Fruit fly (Drosophila melanogaster): ENCODE measurements around the gene CG11696.

Gene CG11696

dm6 chrX:11622649-11623425 is 49.3 kb downstream of the CG11696 start (continued):
- TF ChIP-seq HmgD (GFP tag; optimal IDR thresholded peaks at IDR 0.05): peak; percentile 6
- TF ChIP-seq CG11560 (tag; IDR thresholded peaks at IDR 0.05): no peak
- no peak for TF ChIP-seq Dfd (GFP tag; optimal IDR thresholded peaks at IDR 0.05)
- TF ChIP-seq CG6254 (GFP tag; optimal IDR thresholded peaks at IDR 0.05): no peak
- peak; percentile 27 for TF ChIP-seq CG12744 (GFP tag; optimal IDR thresholded peaks at IDR 0.05)
- TF ChIP-seq Dref (GFP tag; IDR thresholded peaks at IDR 0.05): no peak
- TF ChIP-seq ham (GFP tag; IDR thresholded peaks at IDR 0.05): no peak
- peak; percentile 58 for TF ChIP-seq Atf3 (GFP tag; optimal IDR thresholded peaks at IDR 0.05)
- TF ChIP-seq B-H2 (GFP tag; optimal IDR thresholded peaks at IDR 0.05): peak; percentile 3
- peak; percentile 10 for TF ChIP-seq kay (GFP tag; optimal IDR thresholded peaks at IDR 0.05)
- TF ChIP-seq danr (GFP tag; IDR thresholded peaks at IDR 0.05): peak; percentile 38; the same call in 1 of the 2 replicates
- peak; percentile 75 for TF ChIP-seq Taf1 (GFP tag; IDR thresholded peaks at IDR 0.05)
- no peak for TF ChIP-seq CG6654 (GFP tag; optimal IDR thresholded peaks at IDR 0.05)
- TF ChIP-seq sqz (GFP tag; optimal IDR thresholded peaks at IDR 0.05): no peak
- TF ChIP-seq CG14441 (GFP tag; IDR thresholded peaks at IDR 0.05): peak; percentile 85
- peak; percentile 75 for TF ChIP-seq CG10147 (GFP tag; optimal IDR thresholded peaks at IDR 0.05)
- TF ChIP-seq CG4282 (GFP tag; optimal IDR thresholded peaks at IDR 0.05): no peak
- TF ChIP-seq bab2 (GFP tag; optimal IDR thresholded peaks at IDR 0.05): peak; percentile 77
- peak; percentile 81 for TF ChIP-seq CG7839 (tag; optimal IDR thresholded peaks at IDR 0.05)
- peak; percentile 70 for TF ChIP-seq CG1603 (tag; optimal IDR thresholded peaks at IDR 0.05)
- TF ChIP-seq yki (optimal IDR thresholded peaks at IDR 0.05): no peak
- TF ChIP-seq al (GFP tag; IDR thresholded peaks at IDR 0.05): peak; percentile 67
- peak; percentile 84 for TF ChIP-seq Awh (GFP tag; IDR thresholded peaks at IDR 0.05)
- TF ChIP-seq scrt (GFP tag; optimal IDR thresholded peaks at IDR 0.05): peak; percentile 56
- TF ChIP-seq Antp (GFP tag; optimal IDR thresholded peaks at IDR 0.05): no peak
- TF ChIP-seq ci (GFP tag; IDR thresholded peaks at IDR 0.05): peak; percentile 83
- TF ChIP-seq CTCF (GFP tag; optimal IDR thresholded peaks at IDR 0.05): peak; percentile 16
- TF ChIP-seq CG7963 (GFP tag; IDR thresholded peaks at IDR 0.05; ENCODE audit: partially characterized antibody): no peak
- peak; percentile 77 for TF ChIP-seq Bteb2 (GFP tag; optimal IDR thresholded peaks at IDR 0.05)
- peak; percentile 51 for TF ChIP-seq Sox100B (GFP tag; optimal IDR thresholded peaks at IDR 0.05)
- TF ChIP-seq Nf-YC (tag; optimal IDR thresholded peaks at IDR 0.05): peak; percentile 58
- peak; percentile 24 for TF ChIP-seq run (tag; optimal IDR thresholded peaks at IDR 0.05)
- peak; percentile 74 for TF ChIP-seq CG3847 (GFP tag; IDR thresholded peaks at IDR 0.05)
- no peak for TF ChIP-seq CG10543 (GFP tag; optimal IDR thresholded peaks at IDR 0.05)
- peak; percentile 52 to 80 for TF ChIP-seq chif (GFP tag; optimal IDR thresholded peaks at IDR 0.05)
- TF ChIP-seq MESR4 (GFP tag; optimal IDR thresholded peaks at IDR 0.05): no peak
- peak; percentile 72 for TF ChIP-seq CG17359 (tag; optimal IDR thresholded peaks at IDR 0.05)
- TF ChIP-seq p53 (GFP tag; optimal IDR thresholded peaks at IDR 0.05): no peak
- TF ChIP-seq Kr (GFP tag; optimal IDR thresholded peaks at IDR 0.05): no peak
- peak; percentile 60 for TF ChIP-seq CG2712 (tag; optimal IDR thresholded peaks at IDR 0.05)
- TF ChIP-seq unpg (GFP tag; optimal IDR thresholded peaks at IDR 0.05): peak; percentile 77
- TF ChIP-seq CG3838 (GFP tag; optimal IDR thresholded peaks at IDR 0.05): peak; percentile 23
- TF ChIP-seq CG8290 (GFP tag; optimal IDR thresholded peaks at IDR 0.05): no peak
- TF ChIP-seq CG8290 (tag; optimal IDR thresholded peaks at IDR 0.05): peak in 1 of 2 experiments; percentile 85
- peak; percentile 70; the same call in 2 of the 3 replicates for TF ChIP-seq ase (GFP tag; IDR thresholded peaks at IDR 0.05)
- TF ChIP-seq tll (GFP tag; optimal IDR thresholded peaks at IDR 0.05): no peak
- peak; percentile 2 for TF ChIP-seq CG6854 (GFP tag; optimal IDR thresholded peaks at IDR 0.05)
- TF ChIP-seq CG17912 (GFP tag; optimal IDR thresholded peaks at IDR 0.05): no peak
- TF ChIP-seq Aef1 (GFP tag; IDR thresholded peaks at IDR 0.05): peak; percentile 81
- TF ChIP-seq Doc3 (GFP tag; IDR thresholded peaks at IDR 0.05; ENCODE audit: partially characterized antibody): no peak
- peak; percentile 23; the same call in 1 of the 3 replicates for TF ChIP-seq CG11093 (GFP tag; IDR thresholded peaks at IDR 0.05)

Measured in whole organism, embryonic.